Worm (Caenorhabditis elegans) whole organism, L3 larva: ENCODE results near the gene qns-1.

Experiments
- aly-2 ChIP-seq: fragments of 150-350 bp; optimal IDR thresholded peaks from 2 replicates; lab custom pipeline; 2014; ENCODE audit warnings: missing biosample characterization, missing genetic modification characterization
- nfya-1 ChIP-seq: sonication (generic microtip); optimal IDR thresholded peaks from 2 replicates; lab custom pipeline; 2017; ENCODE audit warnings: missing genetic modification characterization, mild to moderate bottlenecking, missing compliant biosample characterization, antibody characterized with exemption, moderate library complexity; ENCODE audit not compliant: insufficient read depth
- nhr-12 ChIP-seq: fragments of 150-350 bp; optimal IDR thresholded peaks from 2 replicates; lab custom pipeline; 2014; ENCODE audit warnings: missing biosample characterization, missing genetic modification characterization
- pqm-1 ChIP-seq: fragments of 150-350 bp; optimal IDR thresholded peaks from 2 replicates; lab custom pipeline; 2017; ENCODE audit warnings: missing biosample characterization, missing genetic modification characterization, inconsistent platforms
- tbx-2 ChIP-seq: sonication (generic microtip); optimal IDR thresholded peaks from 2 replicates; lab custom pipeline; 2016; ENCODE audit warnings: mild to moderate bottlenecking, missing genetic modification characterization, missing compliant biosample characterization
- unc-62 ChIP-seq: fragments of 150-350 bp; sonication (generic microtip); optimal IDR thresholded peaks from 4 replicates; lab custom pipeline; 2014; ENCODE audit warnings: missing biosample characterization, missing genetic modification reagents, missing genetic modification characterization

- TF ChIP-seq tbx-2 (tag; lab: Kevin White, UChicago) (peak; percentile 67), pqm-1 (peak; percentile 92), nfya-1 (peak; percentile 86), nhr-12 (tag; lab: Kevin White, UChicago) (no peak), aly-2 (tag; lab: Kevin White, UChicago) (no peak), unc-62 (GFP tag; lab: Kevin White, UChicago) (peak; percentile 55)
Observed at ce11 chrIV:10252350-10252792, 33.3 kb upstream of the qns-1 start.
